Fruit fly (Drosophila melanogaster): ENCODE data around the gene CG4884.
A peak's percentile ranks its signal among the peaks of the same experiment; 100 is the strongest.

The CG4884 gene

dm6 chr3R:27946555-27947204 is 12.4 kb downstream of the CG4884 start:
- TF ChIP-seq Myb (GFP tag; optimal IDR thresholded peaks at IDR 0.05) (no peak), Bteb2 (GFP tag; optimal IDR thresholded peaks at IDR 0.05) (no peak), CG1792 (GFP tag; optimal IDR thresholded peaks at IDR 0.05) (no peak), so (GFP tag; IDR thresholded peaks at IDR 0.05) (no peak), Doc3 (GFP tag; IDR thresholded peaks at IDR 0.05; ENCODE audit: partially characterized antibody) (no peak), ap (GFP tag; IDR thresholded peaks at IDR 0.05) (no peak), CG3995 (GFP tag; optimal IDR thresholded peaks at IDR 0.05) (no peak), ham (GFP tag; IDR thresholded peaks at IDR 0.05) (no peak), gce (GFP tag; IDR thresholded peaks at IDR 0.05) (no peak), Xrp1 (GFP tag; IDR thresholded peaks at IDR 0.05) (peak; percentile 48; the same call in 1 of the 2 replicates), Hsf (GFP tag; optimal IDR thresholded peaks at IDR 0.05) (no peak), ERR (GFP tag; optimal IDR thresholded peaks at IDR 0.05) (no peak), gcm (GFP tag; optimal IDR thresholded peaks at IDR 0.05) (peak; percentile 11), CG3065 (GFP tag; optimal IDR thresholded peaks at IDR 0.05) (no peak), CG6765 (GFP tag; optimal IDR thresholded peaks at IDR 0.05) (no peak), CoRest (tag; optimal IDR thresholded peaks at IDR 0.05) (peak; percentile 1), Sox102F (GFP tag; optimal IDR thresholded peaks at IDR 0.05) (no peak), pfk (GFP tag; optimal IDR thresholded peaks at IDR 0.05) (peak; percentile 10), Atf6 (GFP tag; IDR thresholded peaks at IDR 0.05) (no peak), CG7271 (tag; optimal IDR thresholded peaks at IDR 0.05) (no peak), CG32767 (GFP tag; IDR thresholded peaks at IDR 0.05) (no peak), CG6254 (GFP tag; optimal IDR thresholded peaks at IDR 0.05) (no peak), grau (tag; optimal IDR thresholded peaks at IDR 0.05) (no peak), CG14710 (tag; optimal IDR thresholded peaks at IDR 0.05) (peak; percentile 30), Stat92E (GFP tag; optimal IDR thresholded peaks at IDR 0.05) (no peak), unc-4 (GFP tag; IDR thresholded peaks at IDR 0.05; ENCODE audit: partially characterized antibody) (no peak), NfI (GFP tag; optimal IDR thresholded peaks at IDR 0.05) (no peak), D (optimal IDR thresholded peaks at IDR 0.05) (no peak), D (GFP tag; optimal IDR thresholded peaks at IDR 0.05) (no peak), NC2β (GFP tag; optimal IDR thresholded peaks at IDR 0.05) (no peak), Dad (GFP tag; optimal IDR thresholded peaks at IDR 0.05) (no peak), ewg (GFP tag; optimal IDR thresholded peaks at IDR 0.05) (no peak), cad (GFP tag; optimal IDR thresholded peaks at IDR 0.05) (no peak), lab (GFP tag; optimal IDR thresholded peaks at IDR 0.05) (peak; percentile 5), Scr (GFP tag; IDR thresholded peaks at IDR 0.05; ENCODE audit: partially characterized antibody) (no peak), ac (GFP tag; optimal IDR thresholded peaks at IDR 0.05) (no peak), gsb (GFP tag; IDR thresholded peaks at IDR 0.05) (no peak), Hey (tag; optimal IDR thresholded peaks at IDR 0.05) (peak; percentile 73), CG13775 (GFP tag; optimal IDR thresholded peaks at IDR 0.05) (no peak), usp (GFP tag; optimal IDR thresholded peaks at IDR 0.05) (no peak), Chrac-16 (GFP tag; optimal IDR thresholded peaks at IDR 0.05) (no peak), CG12744 (GFP tag; optimal IDR thresholded peaks at IDR 0.05) (no peak), CG15073 (GFP tag; optimal IDR thresholded peaks at IDR 0.05) (no peak), CG4707 (GFP tag; optimal IDR thresholded peaks at IDR 0.05) (no peak), Kr (GFP tag; optimal IDR thresholded peaks at IDR 0.05) (no peak), CG11093 (GFP tag; IDR thresholded peaks at IDR 0.05) (peak; percentile 10; the same call in 1 of the 3 replicates), sob (GFP tag; IDR thresholded peaks at IDR 0.05) (no peak), HmgZ (tag; optimal IDR thresholded peaks at IDR 0.05) (no peak), tll (GFP tag; optimal IDR thresholded peaks at IDR 0.05) (peak in 1 of 2 experiments; percentile 48), chif (GFP tag; optimal IDR thresholded peaks at IDR 0.05) (no peak)
